Worm (Caenorhabditis elegans): ENCODE results near the gene M03C11.9.
A peak's percentile ranks its signal among the peaks of the same experiment; 100 is the strongest.
"Not testable (repeated sequence)": the region's sequence is repeated elsewhere in the genome, so short reads cannot be mapped to it uniquely, and the experiment has no call there.

M03C11.9 gene

DNA sequence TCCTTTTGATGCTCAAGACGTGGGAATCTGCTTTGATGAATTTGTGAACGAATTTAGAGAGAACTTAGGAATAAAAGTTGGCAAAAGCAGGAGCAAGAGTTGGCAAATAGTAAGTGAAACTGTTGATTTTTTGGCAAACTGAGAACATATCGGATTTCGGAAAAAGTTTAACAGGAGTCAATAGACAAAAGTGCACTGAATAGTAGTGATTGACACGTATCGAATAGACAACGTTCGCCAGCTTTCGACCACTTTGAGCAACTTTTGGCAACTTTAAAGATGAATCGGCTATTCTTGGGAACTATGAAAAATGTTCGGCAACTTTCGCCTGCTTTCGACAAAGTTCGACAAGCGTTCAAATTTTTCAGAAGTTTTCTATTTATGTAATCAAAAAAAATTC, at the start of gene M03C11.9:
TSS of gene M03C11.9 (minus strand) at position 101 of the 400 bp plus-strand sequence.
- no peak for TF ChIP-seq R02D3.7 (tag; optimal IDR thresholded peaks at IDR 0.05)
- TF ChIP-seq unc-62 (GFP tag; optimal IDR thresholded peaks at IDR 0.05 in 1 of 2) = peak in 1 of 2 experiments; percentile 52
- TF ChIP-seq unc-62 (tag; optimal IDR thresholded peaks at IDR 0.05) = no peak
- no peak for TF ChIP-seq zfp-3 (GFP tag; conservative IDR thresholded peaks at IDR 0.05)

DNA sequence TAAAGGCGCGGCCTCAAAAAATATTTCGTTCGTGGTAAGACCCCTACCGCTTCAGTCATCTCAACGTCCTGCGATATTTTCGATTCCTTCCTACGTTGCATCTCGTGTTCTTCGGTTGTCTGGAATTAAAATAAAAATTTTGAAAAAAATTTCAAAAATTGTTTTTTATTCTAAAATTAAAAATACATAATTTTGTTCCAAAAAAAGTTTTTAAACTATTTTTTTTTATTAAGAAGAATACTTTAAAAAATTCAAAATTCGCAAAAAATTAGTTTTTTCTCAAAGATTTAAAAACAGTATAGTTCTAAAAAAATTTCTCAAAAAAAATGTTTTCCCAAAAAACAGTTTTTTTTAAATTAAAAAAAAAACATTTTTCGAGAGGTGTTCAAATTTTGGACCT, 47.3 kb upstream of the M03C11.9 start, which contains the start of gene H04D03.6:
TSS of gene H04D03.6 (minus strand) at position 101 of the 400 bp plus-strand sequence.
- TF ChIP-seq mdt-29 (GFP tag; IDR thresholded peaks at IDR 0.05); lin-1 (GFP tag; IDR thresholded peaks at IDR 0.05); daf-19 (GFP tag; conservative IDR thresholded peaks at IDR 0.05): not testable (repeated sequence)

- TF ChIP-seq nhr-11 (tag; optimal IDR thresholded peaks at IDR 0.05) = peak; percentile 10
- peak in 1 of 2 experiments; percentile 72 for TF ChIP-seq lsy-2 (tag; optimal IDR thresholded peaks at IDR 0.05)
- TF ChIP-seq madf-9 (GFP tag; conservative IDR thresholded peaks at IDR 0.05) = peak; percentile 70
- TF ChIP-seq mep-1 (tag; optimal IDR thresholded peaks at IDR 0.05) = peak; percentile 65
- peak; percentile 8 for TF ChIP-seq fkh-10 (GFP tag; optimal IDR thresholded peaks at IDR 0.05)
- peak; percentile 57; the same call in 1 of the 2 replicates for TF ChIP-seq Y48G9A.11 (GFP tag; IDR thresholded peaks at IDR 0.05)
- TF ChIP-seq F37D6.2 (tag; optimal IDR thresholded peaks at IDR 0.05) = peak; percentile 82
- peak in 1 of 2 experiments; percentile 17 for TF ChIP-seq unc-62 (GFP tag; optimal IDR thresholded peaks at IDR 0.05 in 1 of 2)
- TF ChIP-seq unc-62 (tag; optimal IDR thresholded peaks at IDR 0.05) = not testable (repeated sequence)
- TF ChIP-seq ceh-44 (GFP tag; IDR thresholded peaks at IDR 0.05) = peak; percentile 83
- TF ChIP-seq lin-13 (GFP tag; optimal IDR thresholded peaks at IDR 0.05) = peak; percentile 4
- TF ChIP-seq egl-43 (GFP tag; IDR thresholded peaks at IDR 0.05) = peak; percentile 20; the same call in 1 of the 2 replicates
- peak; percentile 89 for TF ChIP-seq lin-38 (GFP tag; IDR thresholded peaks at IDR 0.05)
- peak; percentile 76 for TF ChIP-seq vab-7 (GFP tag; IDR thresholded peaks at IDR 0.05)
- peak in 1 of 2 experiments; percentile 53 for TF ChIP-seq hif-1 (tag; optimal IDR thresholded peaks at IDR 0.05)
- peak; percentile 81 for TF ChIP-seq ctbp-1 (GFP tag; IDR thresholded peaks at IDR 0.05)
- 0 out of 2 replicates have a peak, but pooled peaks have one; percentile 46 for TF ChIP-seq ZK337.2 (GFP tag; IDR thresholded peaks at IDR 0.05)
- peak; percentile 39 for TF ChIP-seq hlh-30 (tag; optimal IDR thresholded peaks at IDR 0.05; ENCODE audit: insufficient read depth)
- 0 out of 2 replicates have a peak, but pooled peaks have one; percentile 10 for TF ChIP-seq tra-1 (GFP tag; IDR thresholded peaks at IDR 0.05)
- TF ChIP-seq dmd-9 (GFP tag; IDR thresholded peaks at IDR 0.05) = 0 out of 2 replicates have a peak, but pooled peaks have one; percentile 54
- TF ChIP-seq arid-1 (GFP tag; conservative IDR thresholded peaks at IDR 0.05) = peak; percentile 66; the same call in 1 of the 2 replicates
- peak; percentile 49 for TF ChIP-seq unc-130 (GFP tag; optimal IDR thresholded peaks at IDR 0.05)
- TF ChIP-seq T26A8.4 (GFP tag; IDR thresholded peaks at IDR 0.05) = peak; percentile 30; the same call in 1 of the 2 replicates
- TF ChIP-seq hmg-1.1 (GFP tag; IDR thresholded peaks at IDR 0.05) = peak; percentile 73
- peak; percentile 72 for TF ChIP-seq rbr-2 (tag; optimal IDR thresholded peaks at IDR 0.05)
- peak; percentile 62 for TF ChIP-seq dpl-1 (GFP tag; optimal IDR thresholded peaks at IDR 0.05)
- TF ChIP-seq dmd-6 (GFP tag; IDR thresholded peaks at IDR 0.05) = peak; percentile 47
- peak; percentile 62; the same call in 1 of the 2 replicates for TF ChIP-seq lim-7 (GFP tag; IDR thresholded peaks at IDR 0.05)
- TF ChIP-seq ceh-20 (GFP tag; IDR thresholded peaks at IDR 0.05) = peak; percentile 58
- TF ChIP-seq D1046.2 (GFP tag; IDR thresholded peaks at IDR 0.05) = 0 out of 2 replicates have a peak, but pooled peaks have one; percentile 66
- peak; percentile 17 for TF ChIP-seq F49E8.2 (tag; optimal IDR thresholded peaks at IDR 0.05; ENCODE audit: borderline replicate concordance)
- TF ChIP-seq ces-1 (GFP tag; optimal IDR thresholded peaks at IDR 0.05) = peak; percentile 94
- peak; percentile 94 for TF ChIP-seq mes-2 (tag; optimal IDR thresholded peaks at IDR 0.05; ENCODE audit: poor library complexity, severe bottlenecking)
Measured at ce11 chrIII:10435938-10436842, 44.7 kb upstream of the M03C11.9 start, which contains the start of the genes smrd-1 and enu-3.1. smrd-1 (minus strand) TSS chrIII:10435988. enu-3.1 (plus strand) TSS chrIII:10436276.
